Fruit fly (Drosophila melanogaster): ENCODE data around the gene CG7142.

CG7142 gene

DNA sequence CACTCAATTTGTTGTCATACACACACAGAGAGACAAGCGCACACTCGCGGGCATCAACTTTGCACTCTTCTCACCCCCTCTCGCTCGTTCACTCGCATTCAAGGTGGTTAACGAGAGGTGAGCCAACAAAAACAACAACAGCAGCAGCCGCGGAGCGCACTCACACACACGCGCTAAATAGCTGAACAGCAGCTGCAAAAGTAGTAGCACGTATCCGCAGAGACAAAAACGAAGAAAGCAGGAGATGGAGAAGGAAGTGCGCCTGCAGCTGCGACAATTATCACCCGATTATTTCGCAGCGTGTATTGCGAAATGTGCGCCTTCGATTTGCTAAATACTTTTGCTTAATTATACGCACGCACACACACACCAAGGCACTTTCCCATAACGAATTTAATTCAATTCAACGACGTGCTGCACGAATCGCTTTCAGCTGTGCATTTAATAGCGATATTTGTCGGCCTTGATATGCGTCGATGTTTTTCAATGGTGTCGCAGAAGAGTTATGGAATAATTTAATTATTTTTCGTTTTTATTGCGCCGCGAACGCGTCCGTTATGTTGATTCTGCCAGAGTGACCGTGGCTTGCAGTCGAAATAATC, 19.1 kb upstream of the CG7142 start:
- TF ChIP-seq CG14655 (GFP tag; optimal IDR thresholded peaks at IDR 0.05) (no peak), rn (GFP tag; IDR thresholded peaks at IDR 0.05) (no peak), CG9948 (tag; optimal IDR thresholded peaks at IDR 0.05) (no peak), Ets98B (GFP tag; IDR thresholded peaks at IDR 0.05) (peak; percentile 70), Pif1B (GFP tag; optimal IDR thresholded peaks at IDR 0.05) (peak; percentile 74), CG10348 (GFP tag; IDR thresholded peaks at IDR 0.05) (no peak), CG12605 (GFP tag; IDR thresholded peaks at IDR 0.05) (0 out of 2 replicates have a peak, but pooled peaks have one; percentile 18), CG4496 (GFP tag; IDR thresholded peaks at IDR 0.05) (peak; percentile 42; the same call in 1 of the 3 replicates), Pif1A (GFP tag; optimal IDR thresholded peaks at IDR 0.05) (peak; percentile 9), fd96Ca (GFP tag; IDR thresholded peaks at IDR 0.05) (no peak; the same call in 1 of the 3 replicates), CG8159 (tag; optimal IDR thresholded peaks at IDR 0.05) (peak; percentile 75), gl (tag; optimal IDR thresholded peaks at IDR 0.05) (no peak), Snoo (tag; optimal IDR thresholded peaks at IDR 0.05) (no peak), CG32121 (GFP tag; IDR thresholded peaks at IDR 0.05) (peak; percentile 63; the same call in 1 of the 2 replicates), EcR (GFP tag; optimal IDR thresholded peaks at IDR 0.05) (peak; percentile 64), CG8301 (tag; optimal IDR thresholded peaks at IDR 0.05) (no peak), CG34367 (tag; optimal IDR thresholded peaks at IDR 0.05) (no peak), D1 (tag; optimal IDR thresholded peaks at IDR 0.05) (no peak), CG13204 (GFP tag; optimal IDR thresholded peaks at IDR 0.05) (peak; percentile 61), CG15710 (tag; optimal IDR thresholded peaks at IDR 0.05) (peak; percentile 2), CG17806 (tag; optimal IDR thresholded peaks at IDR 0.05) (no peak)

DNA sequence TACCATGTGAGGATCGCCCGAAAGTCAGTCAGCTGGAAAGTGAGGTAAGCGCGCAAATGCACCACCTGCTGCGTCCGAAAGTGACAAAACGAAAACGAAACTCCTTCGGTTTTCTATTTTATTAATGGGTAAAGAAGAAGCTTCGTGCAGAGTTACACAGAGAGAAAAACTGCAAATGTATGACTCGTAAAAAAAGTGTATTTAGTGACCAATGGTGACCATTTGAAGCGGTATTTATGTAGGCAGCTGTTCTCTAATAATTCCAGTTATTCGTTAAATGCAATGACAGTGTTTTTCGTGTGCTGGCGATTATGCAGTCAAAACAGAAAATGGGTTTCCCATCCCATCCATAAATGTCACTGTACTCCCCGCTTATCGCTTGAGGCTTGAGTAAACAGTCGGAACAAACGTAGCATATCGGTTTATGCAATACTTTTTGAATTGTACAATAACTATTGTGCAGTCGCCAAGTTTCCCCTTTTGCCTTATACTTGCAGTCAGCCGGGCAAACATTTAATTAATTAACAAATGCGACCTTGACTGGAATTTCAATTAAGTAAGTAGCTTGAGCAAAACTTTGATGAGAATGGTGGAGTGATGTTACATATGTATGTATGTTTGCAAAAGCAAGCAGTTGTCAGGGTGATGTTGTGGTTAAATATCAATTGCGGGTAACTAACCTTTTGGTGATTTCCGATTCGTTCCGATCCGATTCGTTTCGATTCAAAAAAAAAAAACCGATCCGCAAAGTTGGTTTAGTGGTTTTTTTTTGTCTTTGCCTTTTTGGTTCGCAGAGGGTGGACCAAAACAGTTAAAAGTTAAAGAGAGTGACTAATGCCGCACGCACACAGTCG, 18.3 kb upstream of the CG7142 start:
- TF ChIP-seq fd96Ca (GFP tag; IDR thresholded peaks at IDR 0.05) = peak; percentile 67; the same call in 2 of the 3 replicates
- peak; percentile 7 for TF ChIP-seq gl (tag; optimal IDR thresholded peaks at IDR 0.05)
- no peak for TF ChIP-seq rn (GFP tag; IDR thresholded peaks at IDR 0.05)
- TF ChIP-seq CG17806 (tag; optimal IDR thresholded peaks at IDR 0.05) = peak; percentile 13
- TF ChIP-seq D1 (tag; optimal IDR thresholded peaks at IDR 0.05) = no peak
- TF ChIP-seq CG4496 (GFP tag; IDR thresholded peaks at IDR 0.05) = peak; percentile 66; the same call in 2 of the 3 replicates
- TF ChIP-seq CG15710 (tag; optimal IDR thresholded peaks at IDR 0.05) = peak; percentile 34
- peak; percentile 49 for TF ChIP-seq CG8301 (tag; optimal IDR thresholded peaks at IDR 0.05)
- no peak for TF ChIP-seq CG13204 (GFP tag; optimal IDR thresholded peaks at IDR 0.05)
- TF ChIP-seq EcR (GFP tag; optimal IDR thresholded peaks at IDR 0.05) = no peak
- peak; percentile 19; the same call in 1 of the 2 replicates for TF ChIP-seq CG32121 (GFP tag; IDR thresholded peaks at IDR 0.05)
- no peak for TF ChIP-seq Snoo (tag; optimal IDR thresholded peaks at IDR 0.05)
- no peak for TF ChIP-seq Pif1B (GFP tag; optimal IDR thresholded peaks at IDR 0.05)
- TF ChIP-seq CG34367 (tag; optimal IDR thresholded peaks at IDR 0.05) = peak; percentile 38
- TF ChIP-seq CG14655 (GFP tag; optimal IDR thresholded peaks at IDR 0.05) = peak; percentile 61
- peak; percentile 49 for TF ChIP-seq CG8159 (tag; optimal IDR thresholded peaks at IDR 0.05)
- no peak for TF ChIP-seq CG12605 (GFP tag; IDR thresholded peaks at IDR 0.05)
- TF ChIP-seq CG9948 (tag; optimal IDR thresholded peaks at IDR 0.05) = peak; percentile 26
- TF ChIP-seq Ets98B (GFP tag; IDR thresholded peaks at IDR 0.05) = peak; percentile 58
- no peak for TF ChIP-seq Pif1A (GFP tag; optimal IDR thresholded peaks at IDR 0.05)
- TF ChIP-seq CG10348 (GFP tag; IDR thresholded peaks at IDR 0.05) = no peak

DNA sequence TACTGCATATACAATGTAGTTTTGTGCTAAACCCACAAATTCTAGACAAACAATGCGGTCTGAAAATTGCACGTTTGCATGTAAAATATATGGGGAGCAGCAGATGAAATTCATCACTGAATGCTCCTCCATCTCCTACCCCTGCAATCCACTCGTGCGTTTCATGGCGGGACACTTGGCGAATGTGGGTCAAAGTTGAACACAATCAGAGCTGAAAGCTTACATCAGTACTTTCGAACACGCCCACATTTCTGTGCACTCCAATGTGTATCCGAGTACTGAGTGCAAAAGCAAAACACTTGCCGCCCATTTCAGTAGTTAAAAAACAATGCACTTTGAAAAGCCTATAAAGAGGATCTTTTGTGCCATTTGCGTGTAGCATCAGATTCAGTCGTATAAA, 17.4 kb upstream of the CG7142 start:
- no peak for TF ChIP-seq CG15710 (tag; optimal IDR thresholded peaks at IDR 0.05)
- 0 out of 2 replicates have a peak, but pooled peaks have one; percentile 14 for TF ChIP-seq CG32121 (GFP tag; IDR thresholded peaks at IDR 0.05)
- no peak for TF ChIP-seq Ets98B (GFP tag; IDR thresholded peaks at IDR 0.05)
- no peak for TF ChIP-seq CG8301 (tag; optimal IDR thresholded peaks at IDR 0.05)
- TF ChIP-seq gl (tag; optimal IDR thresholded peaks at IDR 0.05) = no peak
- TF ChIP-seq CG9948 (tag; optimal IDR thresholded peaks at IDR 0.05) = no peak

DNA sequence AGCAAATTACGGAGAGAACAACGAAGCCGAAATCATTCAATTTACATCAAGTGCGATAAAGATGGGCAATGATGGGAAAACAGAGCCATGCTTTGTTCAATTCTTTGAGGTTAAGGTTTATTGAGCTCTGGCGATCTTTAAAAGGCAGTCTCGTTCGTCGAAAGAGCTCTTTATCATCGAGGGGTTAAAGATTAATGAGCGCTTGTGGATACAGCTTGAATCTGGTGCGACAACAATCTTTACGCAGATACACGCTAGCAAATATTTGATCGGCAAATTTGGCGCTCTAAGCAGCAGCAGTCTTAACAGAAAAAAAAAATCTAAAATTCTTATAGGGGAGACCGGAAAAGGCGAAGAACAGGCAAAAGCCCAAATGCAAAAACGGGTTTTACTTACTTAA, 16.8 kb upstream of the CG7142 start:
- TF ChIP-seq D1 (tag; optimal IDR thresholded peaks at IDR 0.05) (no peak), CG17806 (tag; optimal IDR thresholded peaks at IDR 0.05) (no peak), CG8159 (tag; optimal IDR thresholded peaks at IDR 0.05) (no peak), CG10348 (GFP tag; IDR thresholded peaks at IDR 0.05) (no peak), CG15710 (tag; optimal IDR thresholded peaks at IDR 0.05) (no peak), EcR (GFP tag; optimal IDR thresholded peaks at IDR 0.05) (no peak), CG14655 (GFP tag; optimal IDR thresholded peaks at IDR 0.05) (no peak), Pif1A (GFP tag; optimal IDR thresholded peaks at IDR 0.05) (no peak), CG9948 (tag; optimal IDR thresholded peaks at IDR 0.05) (no peak), Ets98B (GFP tag; IDR thresholded peaks at IDR 0.05) (no peak), CG8301 (tag; optimal IDR thresholded peaks at IDR 0.05) (no peak), CG32121 (GFP tag; IDR thresholded peaks at IDR 0.05) (no peak), Snoo (tag; optimal IDR thresholded peaks at IDR 0.05) (no peak)

DNA sequence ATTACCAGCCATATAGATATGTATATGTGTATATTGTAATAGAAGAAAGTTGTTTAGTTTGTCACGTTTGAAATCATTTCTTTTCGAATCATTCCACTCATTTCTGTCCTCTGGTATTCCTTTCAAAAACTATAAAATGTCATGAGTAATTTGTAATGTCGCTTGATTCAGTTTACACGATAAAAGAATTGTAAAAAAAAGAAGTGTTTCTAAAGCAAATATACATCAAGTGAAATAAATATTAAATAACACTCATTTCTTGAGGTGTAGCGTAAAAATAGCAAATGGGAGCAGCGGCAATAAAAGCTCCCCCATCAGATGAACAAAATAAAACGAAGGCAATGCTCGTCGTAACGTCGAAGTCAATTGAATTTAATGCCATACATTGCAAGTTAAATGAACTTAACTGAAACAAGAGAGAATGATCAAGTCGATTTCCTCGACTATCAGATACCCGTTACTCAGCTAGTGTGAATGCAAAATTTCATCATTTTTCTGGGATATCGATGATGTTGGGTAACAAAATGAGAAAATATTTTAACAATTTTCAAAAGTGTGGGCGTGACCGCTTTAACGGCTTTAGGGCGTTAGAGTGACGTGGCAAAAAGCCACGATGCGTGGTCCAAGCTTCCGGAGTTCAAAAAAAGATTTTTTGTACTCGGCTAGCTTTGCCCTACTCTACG, 16.1 kb upstream of the CG7142 start:
- TF ChIP-seq Pif1B (GFP tag; optimal IDR thresholded peaks at IDR 0.05) (peak; percentile 1), CG8159 (tag; optimal IDR thresholded peaks at IDR 0.05) (peak; percentile 57), EcR (GFP tag; optimal IDR thresholded peaks at IDR 0.05) (peak; percentile 46), CG15710 (tag; optimal IDR thresholded peaks at IDR 0.05) (peak; percentile 52), CG12605 (GFP tag; IDR thresholded peaks at IDR 0.05) (no peak), Snoo (tag; optimal IDR thresholded peaks at IDR 0.05) (no peak), CG32121 (GFP tag; IDR thresholded peaks at IDR 0.05) (peak; percentile 55; the same call in 1 of the 2 replicates), rn (GFP tag; IDR thresholded peaks at IDR 0.05) (no peak), CG4496 (GFP tag; IDR thresholded peaks at IDR 0.05) (no peak), gl (tag; optimal IDR thresholded peaks at IDR 0.05) (no peak), CG17806 (tag; optimal IDR thresholded peaks at IDR 0.05) (peak; percentile 39), CG34367 (tag; optimal IDR thresholded peaks at IDR 0.05) (no peak), fd96Ca (GFP tag; IDR thresholded peaks at IDR 0.05) (no peak), Pif1A (GFP tag; optimal IDR thresholded peaks at IDR 0.05) (peak; percentile 46), CG13204 (GFP tag; optimal IDR thresholded peaks at IDR 0.05) (no peak), CG10348 (GFP tag; IDR thresholded peaks at IDR 0.05) (no peak), CG8301 (tag; optimal IDR thresholded peaks at IDR 0.05) (peak; percentile 48), CG9948 (tag; optimal IDR thresholded peaks at IDR 0.05) (peak; percentile 41), Ets98B (GFP tag; IDR thresholded peaks at IDR 0.05) (no peak), CG14655 (GFP tag; optimal IDR thresholded peaks at IDR 0.05) (no peak), D1 (tag; optimal IDR thresholded peaks at IDR 0.05) (no peak)
